Worm (Caenorhabditis elegans) whole organism, L4/young adult: ENCODE measurements around the gene pgl-3.

ENCODE experiments used
- W03F9.2 ChIP-seq: fragments of 150-350 bp; optimal IDR thresholded peaks from 2 replicates; lab custom pipeline; 2014; ENCODE audit warnings: missing biosample characterization, missing genetic modification characterization
- dao-5 ChIP-seq: sonication (generic microtip); optimal IDR thresholded peaks from 2 replicates; lab custom pipeline; 2016; ENCODE audit warnings: missing genotype, missing genetic modification characterization, moderate library complexity, missing compliant biosample characterization
- him-1 ChIP-seq: sonication (generic microtip); optimal IDR thresholded peaks from 2 replicates; lab custom pipeline; 2016; ENCODE audit warnings: missing genotype, missing genetic modification reagents, missing genetic modification characterization, missing compliant biosample characterization

Gene pgl-3

DNA sequence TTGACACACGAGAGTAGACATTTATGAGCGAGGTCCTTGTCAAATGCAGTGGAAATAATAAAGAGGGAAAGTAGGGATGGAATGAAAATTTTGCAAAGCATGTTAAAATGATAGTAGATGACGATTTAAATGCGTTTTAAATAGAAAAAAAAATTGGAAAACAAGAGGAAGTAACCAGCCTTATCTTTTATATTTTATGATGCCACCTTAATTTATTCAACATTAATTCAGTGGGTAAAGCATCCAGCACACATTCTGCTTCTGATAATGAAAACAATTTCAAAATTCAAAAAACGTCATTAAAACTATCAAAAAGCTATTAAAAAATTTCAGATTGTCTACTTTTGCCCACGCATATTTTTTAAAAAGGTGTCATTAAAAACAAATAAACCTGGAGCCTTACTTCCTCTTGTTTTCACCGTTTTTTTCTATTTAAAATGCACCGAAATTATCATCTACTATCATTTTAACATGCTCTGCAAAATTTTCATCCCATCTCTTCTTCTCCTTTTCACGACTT lies 29.6 kb downstream of the pgl-3 start, which contains the start of the genes Y60C6A.2 and Y60C6A.3:
Y60C6A.2 (minus strand) TSS at position 101 of the 520 bp plus-strand sequence.
Y60C6A.3 (plus strand) TSS at position 470 of the 520 bp plus-strand sequence.
- TF ChIP-seq him-1 (no peak), dao-5 (tag; lab: Kevin White, UChicago) (no peak), W03F9.2 (tag; lab: Kevin White, UChicago) (no peak)

DNA sequence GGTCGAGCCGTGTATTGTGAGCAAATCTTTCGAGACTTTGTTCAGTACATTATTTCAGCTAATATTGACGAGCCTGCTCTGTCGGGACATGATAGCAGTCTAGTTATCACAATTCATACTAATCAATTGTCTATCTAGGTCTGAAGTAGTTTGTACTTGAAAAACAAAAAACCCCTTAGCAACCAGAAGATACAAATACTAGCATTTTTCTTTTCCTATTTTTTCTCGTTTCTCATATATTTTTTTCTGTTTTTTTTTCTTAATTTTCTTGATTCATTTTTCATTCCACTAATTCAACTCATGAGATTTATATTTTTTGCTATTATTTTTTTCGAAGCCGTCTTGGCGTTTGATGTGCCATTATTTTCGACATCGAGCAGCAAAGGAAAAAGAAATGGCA lies 31.4 kb downstream of the pgl-3 start, which contains the start of gene R02F11.9:
R02F11.9 (plus strand) TSS at position 301 of the 400 bp plus-strand sequence.
- TF ChIP-seq him-1, result no peak
- no peak for TF ChIP-seq dao-5 (tag; lab: Kevin White, UChicago)
- TF ChIP-seq W03F9.2 (tag; lab: Kevin White, UChicago), result no peak

DNA sequence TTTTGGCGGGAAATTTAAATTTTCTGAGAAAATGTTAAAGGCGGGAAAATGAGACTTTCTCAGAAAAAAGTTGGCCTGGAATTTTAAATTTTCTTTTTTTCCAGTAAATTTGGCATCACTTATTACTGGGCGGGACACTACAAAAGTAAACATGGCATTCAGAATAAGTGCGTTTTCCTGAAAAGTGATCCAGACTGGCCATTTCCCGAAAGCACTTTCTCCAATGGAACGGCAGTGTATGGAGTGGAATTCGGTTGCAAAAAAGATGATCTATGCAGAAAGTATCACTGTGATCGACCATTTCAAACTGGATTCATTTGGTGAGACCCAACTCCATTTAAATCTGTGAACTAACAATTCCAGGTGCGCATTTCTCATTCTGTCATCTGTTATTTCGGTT lies 32.1 kb downstream of the pgl-3 start:
- no peak for TF ChIP-seq dao-5 (tag; lab: Kevin White, UChicago)

ce11 chrV:4788823-4789222 lies 33.0 kb downstream of the pgl-3 start, which contains the start of gene R02F11.10:
R02F11.10 (plus strand) TSS chrV:4789123.
- TF ChIP-seq him-1 (no peak), W03F9.2 (tag; lab: Kevin White, UChicago) (no peak), dao-5 (tag; lab: Kevin White, UChicago) (no peak)

DNA sequence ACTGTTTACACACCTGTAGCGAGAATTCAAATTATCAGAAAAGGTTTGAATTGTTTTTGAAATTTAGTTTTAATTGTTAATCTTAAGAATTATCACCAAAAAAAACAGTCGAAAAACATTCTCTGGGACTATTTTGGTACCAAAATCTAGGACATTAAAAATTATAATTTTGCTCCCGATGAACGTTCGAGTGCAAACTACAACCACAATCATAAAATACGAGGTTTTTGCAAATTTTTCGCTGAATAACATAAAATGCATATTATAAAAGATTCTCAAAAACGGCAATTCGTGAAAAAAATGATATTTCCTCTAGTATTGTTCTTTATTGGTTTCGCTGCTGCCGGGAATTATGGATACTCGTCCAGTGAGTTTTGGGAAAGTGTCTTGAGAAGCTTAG lies 34.6 kb downstream of the pgl-3 start, which contains the start of gene R02F11.12:
R02F11.12 (plus strand) TSS at position 301 of the 400 bp plus-strand sequence.
- TF ChIP-seq dao-5 (tag; lab: Kevin White, UChicago) (no peak), him-1 (no peak), W03F9.2 (tag; lab: Kevin White, UChicago) (no peak)

- TF ChIP-seq W03F9.2 (tag; lab: Kevin White, UChicago) (no peak), him-1 (no peak), dao-5 (tag; lab: Kevin White, UChicago) (no peak)
Measured at ce11 chrV:4791569-4791968, 35.8 kb downstream of the pgl-3 start, which contains the start of gene R02F11.11. R02F11.11 (plus strand) TSS chrV:4791869.

DNA sequence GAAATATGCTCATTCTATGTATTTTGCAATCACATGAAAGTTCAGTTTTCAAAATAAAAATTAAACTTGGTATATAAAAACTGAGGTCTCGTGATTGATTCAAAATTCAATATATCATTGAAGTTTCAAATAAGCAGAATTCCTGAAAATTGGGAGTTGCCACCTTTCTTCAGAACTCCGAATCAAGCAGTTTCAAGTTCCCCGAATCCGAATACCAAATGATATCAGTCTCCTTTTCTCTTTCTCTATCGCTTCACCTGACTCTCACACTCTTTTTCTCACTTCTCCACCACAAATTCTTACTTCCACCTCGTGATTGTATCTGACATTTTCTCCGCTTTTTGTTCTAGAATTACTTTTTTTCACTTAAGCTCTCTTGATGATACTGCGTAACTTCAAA lies 38.5 kb downstream of the pgl-3 start, which contains the start of gene R02F11.2:
R02F11.2 (plus strand) TSS at position 292 of the 400 bp plus-strand sequence.
- TF ChIP-seq him-1, result no peak
- no peak for TF ChIP-seq W03F9.2 (tag; lab: Kevin White, UChicago)
- no peak for TF ChIP-seq dao-5 (tag; lab: Kevin White, UChicago)

- TF ChIP-seq him-1 (no peak), W03F9.2 (tag; lab: Kevin White, UChicago) (no peak), dao-5 (tag; lab: Kevin White, UChicago) (no peak)
Measured at ce11 chrV:4800794-4801193, 45.0 kb downstream of the pgl-3 start, which contains the start of gene R02F11.1. R02F11.1 (plus strand) TSS chrV:4801094.

DNA sequence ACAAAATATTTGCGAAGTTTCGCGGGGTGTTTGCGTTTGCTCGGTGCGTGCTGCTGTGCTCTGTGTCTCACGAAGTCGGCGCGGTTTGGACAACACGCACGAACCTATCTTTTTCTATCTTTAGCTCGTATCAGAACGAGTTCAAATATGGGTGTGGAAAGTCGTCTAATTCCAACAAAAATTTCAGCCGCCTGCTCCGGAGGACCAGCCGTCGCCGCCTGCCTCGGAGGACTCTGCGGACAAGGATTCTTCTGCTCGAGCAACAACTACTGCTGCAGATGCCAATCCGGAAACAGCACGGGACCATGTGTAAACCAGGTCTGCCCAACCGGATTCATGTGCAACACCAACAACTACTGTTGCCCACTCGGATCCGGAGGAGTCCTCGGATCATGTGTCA lies 46.2 kb downstream of the pgl-3 start:
- TF ChIP-seq dao-5 (tag; lab: Kevin White, UChicago) (no peak), him-1 (no peak), W03F9.2 (tag; lab: Kevin White, UChicago) (no peak)

DNA sequence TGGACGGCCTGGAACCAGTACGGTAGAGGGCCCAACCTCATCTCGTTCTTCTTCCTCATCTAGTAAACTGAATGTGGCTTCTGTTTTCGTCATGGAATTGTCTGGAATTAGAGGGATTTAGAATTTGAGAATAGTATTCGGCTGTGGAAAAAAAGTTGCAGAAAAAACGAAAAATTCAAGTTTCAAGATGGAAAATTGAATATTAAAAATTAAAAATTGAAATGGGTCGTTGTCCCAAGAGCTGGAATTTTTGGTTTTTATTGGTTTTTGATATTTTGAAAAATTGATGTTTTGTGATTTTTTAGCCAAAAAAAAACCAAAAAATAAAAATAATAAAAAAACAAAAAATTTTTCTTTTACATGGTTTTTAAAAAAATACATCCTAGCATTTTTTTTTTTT lies 50.1 kb downstream of the pgl-3 start, which contains the start of gene R02F11.3:
R02F11.3 (minus strand) TSS at position 101 of the 400 bp plus-strand sequence.
- TF ChIP-seq W03F9.2 (tag; lab: Kevin White, UChicago) (no peak), dao-5 (tag; lab: Kevin White, UChicago) (no peak)

ce11 chrV:4806859-4807258 lies 51.1 kb downstream of the pgl-3 start:
- no peak for TF ChIP-seq W03F9.2 (tag; lab: Kevin White, UChicago)
- TF ChIP-seq him-1, result no peak
- TF ChIP-seq dao-5 (tag; lab: Kevin White, UChicago), result no peak
